Worm (Caenorhabditis elegans): ENCODE data around the gene his-4.

his-4 gene

DNA sequence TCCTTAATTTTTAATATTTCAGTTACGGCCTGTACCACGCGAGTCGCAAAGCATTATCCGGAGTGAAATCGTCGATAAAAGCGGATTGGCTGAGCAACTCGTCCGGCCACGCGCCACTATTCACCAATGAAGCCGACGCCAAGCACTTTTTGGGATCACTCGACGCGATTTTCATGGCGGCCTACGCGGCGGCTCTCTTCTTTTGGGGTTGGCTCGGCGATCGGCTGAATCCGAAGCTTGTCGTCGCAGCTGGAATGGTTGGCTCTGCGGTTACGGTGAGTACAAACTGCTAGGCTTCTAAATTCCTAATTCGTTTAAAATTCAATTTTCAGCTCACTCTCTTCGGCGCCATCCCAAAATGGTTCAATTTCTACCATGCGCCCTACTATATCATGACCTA lies 15.4 kb downstream of the his-4 start:
- TF ChIP-seq nhr-6 (tag; optimal IDR thresholded peaks at IDR 0.05) (no peak), sem-4 (tag; optimal IDR thresholded peaks at IDR 0.05) (no peak), lin-39 (tag; optimal IDR thresholded peaks at IDR 0.05) (no peak), Y55F3AM.14 (GFP tag; optimal IDR thresholded peaks at IDR 0.05) (no peak), dmd-4 (tag; optimal IDR thresholded peaks at IDR 0.05) (no peak), ceh-82 (tag; optimal IDR thresholded peaks at IDR 0.05) (no peak), nhr-237 (tag; optimal IDR thresholded peaks at IDR 0.05) (no peak), zag-1 (tag; optimal IDR thresholded peaks at IDR 0.05) (no peak), nhr-11 (tag; optimal IDR thresholded peaks at IDR 0.05) (no peak), ZK546.5 (tag; optimal IDR thresholded peaks at IDR 0.05) (no peak), ztf-4 (tag; optimal IDR thresholded peaks at IDR 0.05) (no peak), lsy-2 (tag; optimal IDR thresholded peaks at IDR 0.05) (no peak), nhr-77 (tag; optimal IDR thresholded peaks at IDR 0.05) (no peak), C34F6.9 (tag; optimal IDR thresholded peaks at IDR 0.05) (no peak), nhr-21 (tag; optimal IDR thresholded peaks at IDR 0.05) (no peak), elt-1 (tag; optimal IDR thresholded peaks at IDR 0.05) (no peak), ama-1 (optimal IDR thresholded peaks at IDR 0.05) (no peak), sma-9 (GFP tag; optimal IDR thresholded peaks at IDR 0.05) (no peak), sma-9 (tag; optimal IDR thresholded peaks at IDR 0.05) (no peak), peb-1 (tag; optimal IDR thresholded peaks at IDR 0.05) (no peak)

DNA sequence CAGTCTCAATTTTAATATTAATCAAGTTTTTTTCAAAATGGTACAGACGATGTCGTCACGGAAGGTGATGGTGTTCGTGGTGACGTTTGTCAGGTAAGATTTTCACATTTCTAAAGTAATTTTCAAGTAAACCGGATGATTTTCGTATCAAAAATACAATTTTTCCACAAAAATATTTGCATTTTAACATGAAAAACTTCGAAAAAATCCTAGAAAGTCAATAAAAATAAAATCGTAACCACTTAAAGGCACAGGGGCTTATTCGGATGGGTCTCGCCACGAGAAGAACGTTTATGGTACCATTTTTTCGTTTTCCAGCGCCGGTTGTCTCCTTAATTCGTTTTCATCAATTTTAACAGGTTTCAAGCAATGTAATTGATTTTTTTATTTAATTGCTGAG lies 16.0 kb downstream of the his-4 start, which contains the start of gene T10C6.6:
TSS of gene T10C6.6 (plus strand) at position 27 of the 400 bp plus-strand sequence.
- no peak for TF ChIP-seq ZK546.5 (tag; optimal IDR thresholded peaks at IDR 0.05)
- TF ChIP-seq F13H6.1 (tag; optimal IDR thresholded peaks at IDR 0.05), result no peak
- TF ChIP-seq elt-1 (tag; optimal IDR thresholded peaks at IDR 0.05), result no peak
- no peak for TF ChIP-seq aly-2 (tag; optimal IDR thresholded peaks at IDR 0.05)
- no peak for TF ChIP-seq nhr-77 (tag; optimal IDR thresholded peaks at IDR 0.05)
- no peak for TF ChIP-seq gmeb-1 (tag; optimal IDR thresholded peaks at IDR 0.05)
- TF ChIP-seq skn-1 (tag; optimal IDR thresholded peaks at IDR 0.05), result no peak
- no peak for TF ChIP-seq unc-62 (GFP tag; optimal IDR thresholded peaks at IDR 0.05)

DNA sequence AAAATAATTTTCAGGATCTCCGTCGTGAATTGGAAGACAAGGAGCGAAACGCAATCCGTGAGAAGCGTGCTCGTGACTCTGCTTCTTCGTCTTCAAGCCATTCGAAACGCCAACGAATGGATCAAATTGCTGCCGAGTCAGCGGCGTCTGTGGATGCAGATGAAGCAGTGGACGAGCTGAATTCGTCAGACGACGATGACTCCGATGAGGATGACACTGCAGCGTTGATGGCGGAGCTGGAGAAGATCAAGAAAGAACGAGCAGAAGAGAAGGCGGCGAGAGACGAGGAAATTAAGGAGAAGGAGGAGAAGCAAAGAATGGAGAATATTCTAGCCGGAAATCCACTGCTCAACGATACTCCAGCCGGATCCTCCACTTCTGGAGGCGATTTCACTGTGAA lies 16.8 kb downstream of the his-4 start:
- no peak for TF ChIP-seq mbf-1 (tag; optimal IDR thresholded peaks at IDR 0.05)
- no peak for TF ChIP-seq nhr-237 (tag; optimal IDR thresholded peaks at IDR 0.05)
- TF ChIP-seq gmeb-1 (tag; optimal IDR thresholded peaks at IDR 0.05), result no peak
- TF ChIP-seq mab-5 (tag; optimal IDR thresholded peaks at IDR 0.05), result no peak
- TF ChIP-seq sma-3 (GFP tag; optimal IDR thresholded peaks at IDR 0.05), result no peak
- no peak for TF ChIP-seq nhr-6 (tag; optimal IDR thresholded peaks at IDR 0.05)
- no peak for TF ChIP-seq ama-1 (optimal IDR thresholded peaks at IDR 0.05)
- no peak for TF ChIP-seq F13H6.1 (tag; optimal IDR thresholded peaks at IDR 0.05)
- TF ChIP-seq C34F6.9 (tag; optimal IDR thresholded peaks at IDR 0.05), result no peak
- TF ChIP-seq sma-9 (GFP tag; optimal IDR thresholded peaks at IDR 0.05), result no peak
- no peak for TF ChIP-seq sma-9 (tag; optimal IDR thresholded peaks at IDR 0.05)
- no peak for TF ChIP-seq nhr-10 (tag; optimal IDR thresholded peaks at IDR 0.05)
- TF ChIP-seq ceh-82 (tag; optimal IDR thresholded peaks at IDR 0.05), result no peak

DNA sequence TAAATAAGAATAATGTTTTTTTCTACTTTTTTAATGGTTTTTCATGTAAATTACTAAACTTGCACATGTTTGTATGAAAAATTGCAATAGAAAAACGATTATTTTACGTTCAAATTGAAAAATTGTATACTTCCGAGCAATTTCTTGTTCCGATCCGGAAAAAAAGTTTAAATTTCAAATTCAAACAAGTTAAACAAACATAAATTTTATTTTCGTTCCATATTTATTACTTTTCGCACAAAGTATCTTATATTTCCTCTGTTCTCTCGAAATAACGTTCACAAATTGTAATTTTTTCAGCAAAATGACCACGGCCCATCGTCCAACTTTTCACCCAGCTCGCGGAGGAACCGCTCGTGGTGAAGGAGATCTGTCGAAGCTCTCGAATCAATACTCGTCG lies 17.3 kb downstream of the his-4 start, which contains the start of gene cwc-15:
TSS of gene cwc-15 (plus strand) at position 301 of the 400 bp plus-strand sequence.
- TF ChIP-seq blmp-1 (tag; optimal IDR thresholded peaks at IDR 0.05; ENCODE audit: insufficient read depth) (no peak), nhr-237 (tag; optimal IDR thresholded peaks at IDR 0.05) (no peak), ama-1 (optimal IDR thresholded peaks at IDR 0.05) (no peak), ceh-82 (tag; optimal IDR thresholded peaks at IDR 0.05) (no peak), nhr-10 (tag; optimal IDR thresholded peaks at IDR 0.05) (no peak), nhr-21 (tag; optimal IDR thresholded peaks at IDR 0.05) (no peak), sma-9 (GFP tag; optimal IDR thresholded peaks at IDR 0.05) (no peak), sma-9 (tag; optimal IDR thresholded peaks at IDR 0.05) (no peak), nhr-12 (tag; optimal IDR thresholded peaks at IDR 0.05) (no peak), peb-1 (tag; optimal IDR thresholded peaks at IDR 0.05) (no peak)

DNA sequence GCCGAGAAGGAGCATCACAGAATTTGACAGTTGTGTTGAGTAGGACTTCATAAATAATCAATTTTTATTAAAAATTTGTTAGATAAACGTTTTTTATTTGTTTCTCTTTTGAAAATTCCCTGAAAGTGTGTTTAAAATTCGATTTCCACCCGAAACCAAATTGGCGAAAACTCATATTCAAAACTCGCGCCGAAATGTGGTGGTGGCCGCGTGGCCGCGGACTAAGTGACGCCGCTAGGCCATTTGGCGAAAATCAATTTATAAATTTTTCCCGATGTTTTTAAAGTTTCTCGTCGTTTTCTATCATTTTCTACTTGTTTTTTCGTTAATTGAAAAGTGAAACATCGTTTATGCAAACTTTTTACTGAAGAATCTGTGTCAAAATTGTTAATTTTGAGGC lies 17.7 kb downstream of the his-4 start:
- TF ChIP-seq F13H6.1 (tag; optimal IDR thresholded peaks at IDR 0.05) (no peak), lsy-2 (tag; optimal IDR thresholded peaks at IDR 0.05) (no peak), snpc-4 (tag; optimal IDR thresholded peaks at IDR 0.05) (peak; percentile 31), unc-55 (GFP tag; optimal IDR thresholded peaks at IDR 0.05) (peak; percentile 41), crh-2 (tag; optimal IDR thresholded peaks at IDR 0.05) (peak; percentile 42), ZK546.5 (tag; optimal IDR thresholded peaks at IDR 0.05) (no peak), C34F6.9 (tag; optimal IDR thresholded peaks at IDR 0.05) (peak; percentile 2), sma-3 (GFP tag; optimal IDR thresholded peaks at IDR 0.05) (peak; percentile 52), gmeb-1 (tag; optimal IDR thresholded peaks at IDR 0.05) (peak; percentile 87), sma-9 (GFP tag; optimal IDR thresholded peaks at IDR 0.05) (peak; percentile 32), sma-9 (tag; optimal IDR thresholded peaks at IDR 0.05) (no peak), lin-13 (GFP tag; optimal IDR thresholded peaks at IDR 0.05) (peak; percentile 4), peb-1 (tag; optimal IDR thresholded peaks at IDR 0.05) (no peak), nhr-129 (tag; optimal IDR thresholded peaks at IDR 0.05) (peak; percentile 12)

Measured in whole organism, L2 larva.